Fruit fly (Drosophila melanogaster) whole organism, embryonic: ENCODE measurements around the gene PolE2.
A peak's percentile ranks its signal among the peaks of the same experiment; 100 is the strongest.

Experiments used
- Antp ChIP-seq: fragments of 200-800 bp; sonication (Bioruptor generic); optimal IDR thresholded peaks from 3 replicates; lab custom pipeline; 2016; ENCODE audit warnings: missing biosample characterization, missing genetic modification characterization
- Atf-2 ChIP-seq: fragments of 200-800 bp; sonication (Bioruptor generic); optimal IDR thresholded peaks from 2 replicates; lab custom pipeline; 2016; ENCODE audit warnings: missing biosample characterization, missing genetic modification characterization
- Bteb2 ChIP-seq: fragments of 200-800 bp; sonication (Bioruptor generic); optimal IDR thresholded peaks from 2 replicates; lab custom pipeline; 2016; ENCODE audit warnings: missing biosample characterization, missing genetic modification characterization
- CG10267 ChIP-seq: fragments of 200-800 bp; sonication (Bioruptor generic); optimal IDR thresholded peaks from 2 replicates; lab custom pipeline; 2018; ENCODE audit warnings: missing biosample characterization, mild to moderate bottlenecking, missing genetic modification characterization, moderate library complexity
- CG10959 ChIP-seq: fragments of 200-800 bp; sonication (Bioruptor generic); IDR thresholded peaks from 2 replicates; pipeline ENCODE4 v1.3.6; 2022; ENCODE audit warnings: missing biosample characterization, missing genetic modification characterization
- CG11398 ChIP-seq: fragments of 200-800 bp; sonication (Bioruptor generic); optimal IDR thresholded peaks from 2 replicates; lab custom pipeline; 2016; ENCODE audit warnings: missing biosample characterization, missing genetic modification characterization
- CG11723 ChIP-seq: fragments of 200-800 bp; sonication (Bioruptor generic); optimal IDR thresholded peaks from 2 replicates; lab custom pipeline; 2017; ENCODE audit warnings: missing biosample characterization, mild to moderate bottlenecking, missing genetic modification characterization
- CG12155 ChIP-seq: fragments of 200-800 bp; sonication (Bioruptor generic); optimal IDR thresholded peaks from 3 replicates; lab custom pipeline; 2016; ENCODE audit warnings: missing biosample characterization, missing genetic modification characterization
- CG12219 ChIP-seq: fragments of 200-800 bp; sonication (Bioruptor generic); optimal IDR thresholded peaks from 3 replicates; lab custom pipeline; 2018; ENCODE audit warnings: missing biosample characterization, mild to moderate bottlenecking, missing genetic modification characterization
- CG15479 ChIP-seq: fragments of 200-800 bp; sonication (Bioruptor generic); optimal IDR thresholded peaks from 3 replicates; lab custom pipeline; 2019; ENCODE audit warnings: missing biosample characterization, mild to moderate bottlenecking, missing genetic modification characterization, moderate library complexity
- CG1603 ChIP-seq: fragments of 200-800 bp; sonication (Bioruptor generic); optimal IDR thresholded peaks from 2 replicates; lab custom pipeline; 2019; ENCODE audit warnings: missing biosample characterization, mild to moderate bottlenecking, missing genetic modification characterization, moderate library complexity
- CG17361 ChIP-seq: fragments of 200-800 bp; sonication (Bioruptor generic); IDR thresholded peaks from 3 replicates; pipeline ENCODE4 v1.3.6; 2022; ENCODE audit warnings: missing biosample characterization, missing genetic modification characterization
- CG18599 ChIP-seq: fragments of 200-800 bp; sonication (Bioruptor generic); optimal IDR thresholded peaks from 3 replicates; lab custom pipeline; 2017; ENCODE audit warnings: missing biosample characterization, missing genetic modification characterization, mild to moderate bottlenecking, moderate library complexity, missing genetic modification reagents
- CG2889 ChIP-seq: fragments of 200-800 bp; sonication (Bioruptor generic); IDR thresholded peaks from 3 replicates; pipeline ENCODE4 v1.3.6; 2022; ENCODE audit warnings: missing biosample characterization, missing genetic modification characterization
- CG30020 ChIP-seq: fragments of 200-800 bp; optimal IDR thresholded peaks from 2 replicates; lab custom pipeline; 2019; ENCODE audit warnings: missing biosample characterization, mild to moderate bottlenecking, missing genetic modification characterization, moderate library complexity
- CG3281 ChIP-seq: fragments of 200-800 bp; sonication (Bioruptor generic); optimal IDR thresholded peaks from 3 replicates; lab custom pipeline; 2017; ENCODE audit warnings: missing biosample characterization, mild to moderate bottlenecking, missing genetic modification characterization
- CG4424 ChIP-seq: fragments of 200-800 bp; sonication (Bioruptor generic); optimal IDR thresholded peaks from 3 replicates; lab custom pipeline; 2016; ENCODE audit warnings: missing biosample characterization, missing genetic modification characterization
- CG4854 ChIP-seq: fragments of 200-800 bp; sonication (Bioruptor generic); optimal IDR thresholded peaks from 2 replicates; lab custom pipeline; 2016; ENCODE audit warnings: missing biosample characterization, missing genetic modification characterization, inconsistent platforms
- CG7372 ChIP-seq: fragments of 200-800 bp; sonication (Bioruptor generic); IDR thresholded peaks from 2 replicates; pipeline ENCODE4 v1.3.6; 2022; ENCODE audit warnings: missing biosample characterization, missing genetic modification characterization
- CG8290 ChIP-seq, 3 experiments: fragments of 200-800 bp; sonication (Bioruptor generic); optimal IDR thresholded peaks; 2 replicates each; lab custom pipeline; 2016 to 2019; ENCODE audit warnings: missing biosample characterization in 3 of 3, missing genetic modification characterization in 3 of 3, mild to moderate bottlenecking in 2 of 3, moderate library complexity in 1 of 3
- CG8478 ChIP-seq: fragments of >200 bp; optimal IDR thresholded peaks from 2 replicates; lab custom pipeline; 2018
- D19B ChIP-seq: fragments of 200-800 bp; sonication (Bioruptor generic); optimal IDR thresholded peaks from 2 replicates; lab custom pipeline; 2017; ENCODE audit warnings: missing biosample characterization, mild to moderate bottlenecking, missing genetic modification characterization
- Dad ChIP-seq: fragments of 200-800 bp; sonication (Bioruptor generic); optimal IDR thresholded peaks from 3 replicates; lab custom pipeline; 2016; ENCODE audit warnings: missing biosample characterization, missing genetic modification characterization
- Dfd ChIP-seq, 2 experiments: fragments of >200 bp; optimal IDR thresholded peaks; 2 replicates each; lab custom pipeline; 2017; ENCODE audit warnings: missing biosample characterization in 2 of 2, missing genetic modification characterization in 2 of 2
- Dip2 ChIP-seq: fragments of 200-800 bp; sonication (Bioruptor generic); IDR thresholded peaks from 2 replicates; pipeline ENCODE4 v1.3.6; 2022; ENCODE audit warnings: missing biosample characterization, missing genetic modification characterization
- Fer2 ChIP-seq: fragments of 200-800 bp; sonication (Bioruptor generic); optimal IDR thresholded peaks from 2 replicates; lab custom pipeline; 2018; ENCODE audit warnings: missing biosample characterization, mild to moderate bottlenecking, missing genetic modification characterization, moderate library complexity
- Fer3 ChIP-seq: fragments of 200-800 bp; sonication (Bioruptor generic); optimal IDR thresholded peaks from 2 replicates; lab custom pipeline; 2018; ENCODE audit warnings: missing biosample characterization, mild to moderate bottlenecking, missing genetic modification characterization, moderate library complexity
- Hr39 ChIP-seq: fragments of >200 bp; optimal IDR thresholded peaks from 2 replicates; lab custom pipeline; 2017
- Jarid2 ChIP-seq: fragments of 200-800 bp; sonication (Bioruptor generic); optimal IDR thresholded peaks from 3 replicates; lab custom pipeline; 2017; ENCODE audit warnings: mild to moderate bottlenecking, missing biosample characterization, missing genetic modification reagents, missing genetic modification characterization
- MBD-R2 ChIP-seq: fragments of 200-800 bp; sonication (Bioruptor generic); IDR thresholded peaks from 2 replicates; pipeline ENCODE4 v1.3.6; 2022; ENCODE audit warnings: missing biosample characterization, missing genetic modification characterization
- Mad ChIP-seq: fragments of 200-800 bp; sonication (Bioruptor generic); optimal IDR thresholded peaks from 2 replicates; lab custom pipeline; 2016; ENCODE audit warnings: missing biosample characterization, missing genetic modification characterization
- Nf-YB ChIP-seq: fragments of 200-800 bp; sonication (Bioruptor generic); optimal IDR thresholded peaks from 3 replicates; lab custom pipeline; 2019; ENCODE audit warnings: missing biosample characterization, mild to moderate bottlenecking, missing genetic modification characterization, moderate library complexity
- Rx ChIP-seq: fragments of 200-800 bp; sonication (Bioruptor generic); IDR thresholded peaks from 2 replicates; pipeline ENCODE4 v1.3.6; 2022; ENCODE audit warnings: missing biosample characterization, missing genetic modification characterization
- Sin3A ChIP-seq: fragments of >200 bp; optimal IDR thresholded peaks from 2 replicates; lab custom pipeline; 2018
- Xrp1 ChIP-seq: fragments of 200-800 bp; sonication (Bioruptor generic); IDR thresholded peaks from 2 replicates; pipeline ENCODE4 v1.3.6; 2022; ENCODE audit warnings: missing biosample characterization, missing genetic modification characterization
- YL-1 ChIP-seq: fragments of 200-800 bp; sonication (Bioruptor generic); optimal IDR thresholded peaks from 3 replicates; lab custom pipeline; 2017; ENCODE audit warnings: missing biosample characterization, mild to moderate bottlenecking, missing genetic modification characterization
- amos ChIP-seq: fragments of 200-800 bp; sonication (Bioruptor generic); IDR thresholded peaks from 2 replicates; pipeline ENCODE4 v1.3.6; 2022; ENCODE audit warnings: missing biosample characterization, missing genetic modification characterization; ENCODE audit not compliant: partially characterized antibody
- bowl ChIP-seq: fragments of 200-800 bp; sonication (Bioruptor generic); IDR thresholded peaks from 2 replicates; pipeline ENCODE4 v1.3.6; 2022; ENCODE audit warnings: missing biosample characterization, missing genetic modification characterization
- crc ChIP-seq: fragments of 200-800 bp; sonication (Bioruptor generic); optimal IDR thresholded peaks from 2 replicates; lab custom pipeline; 2016; ENCODE audit warnings: missing biosample characterization, missing genetic modification characterization
- fru ChIP-seq: fragments of >200 bp; optimal IDR thresholded peaks from 2 replicates; lab custom pipeline; 2017
- grau ChIP-seq: fragments of 200-800 bp; optimal IDR thresholded peaks from 3 replicates; lab custom pipeline; 2019; ENCODE audit warnings: missing biosample characterization, mild to moderate bottlenecking, missing genetic modification characterization, moderate library complexity
- gt ChIP-seq: fragments of 200-800 bp; sonication (Bioruptor generic); IDR thresholded peaks from 2 replicates; pipeline ENCODE4 v1.3.6; 2022; ENCODE audit warnings: missing biosample characterization, missing genetic modification characterization
- h ChIP-seq: fragments of >200 bp; optimal IDR thresholded peaks from 2 replicates; lab custom pipeline; 2017
- hkb ChIP-seq, 2 experiments: fragments of 200-800 bp in 1 of 2; fragments of >200 bp in 1 of 2; sonication (Bioruptor generic) in 1 of 2; IDR thresholded peaks in 1 of 2; optimal IDR thresholded peaks in 1 of 2; 2 replicates each; pipeline versions ENCODE4 v1.3.6 to Lab custom; 2017 to 2022; ENCODE audit warnings: missing biosample characterization in 1 of 2, missing genetic modification characterization in 1 of 2
- ken ChIP-seq: fragments of 200-800 bp; sonication (Bioruptor generic); IDR thresholded peaks from 3 replicates; pipeline ENCODE4 v1.3.6; 2022; ENCODE audit warnings: missing biosample characterization, missing genetic modification characterization
- lmd ChIP-seq: fragments of 200-800 bp; sonication (Bioruptor generic); IDR thresholded peaks from 2 replicates; pipeline ENCODE4 v1.3.6; 2022; ENCODE audit warnings: missing biosample characterization, missing genetic modification characterization
- run ChIP-seq: fragments of 200-800 bp; sonication (Bioruptor generic); optimal IDR thresholded peaks from 3 replicates; lab custom pipeline; 2018; ENCODE audit warnings: missing biosample characterization, mild to moderate bottlenecking, missing genetic modification characterization
- trh ChIP-seq: fragments of 200-800 bp; sonication (Bioruptor generic); optimal IDR thresholded peaks from 2 replicates; lab custom pipeline; 2016; ENCODE audit warnings: missing biosample characterization, missing genetic modification characterization
- ttk ChIP-seq: fragments of 200-800 bp; sonication (Bioruptor generic); IDR thresholded peaks from 2 replicates; pipeline ENCODE4 v2.1.2; 2022; ENCODE audit warnings: missing biosample characterization, missing genetic modification characterization
- unpg ChIP-seq: fragments of 200-800 bp; sonication (Bioruptor generic); optimal IDR thresholded peaks from 3 replicates; lab custom pipeline; 2018; ENCODE audit warnings: missing biosample characterization, mild to moderate bottlenecking, missing genetic modification characterization, moderate library complexity
- wek ChIP-seq: fragments of 200-800 bp; sonication (Bioruptor generic); optimal IDR thresholded peaks from 3 replicates; lab custom pipeline; 2018; ENCODE audit warnings: missing biosample characterization, mild to moderate bottlenecking, missing genetic modification characterization, moderate library complexity
- zf30C ChIP-seq: fragments of 200-800 bp; sonication (Bioruptor generic); optimal IDR thresholded peaks from 3 replicates; lab custom pipeline; 2018; ENCODE audit warnings: missing biosample characterization, mild to moderate bottlenecking, missing genetic modification characterization

The PolE2 gene

DNA sequence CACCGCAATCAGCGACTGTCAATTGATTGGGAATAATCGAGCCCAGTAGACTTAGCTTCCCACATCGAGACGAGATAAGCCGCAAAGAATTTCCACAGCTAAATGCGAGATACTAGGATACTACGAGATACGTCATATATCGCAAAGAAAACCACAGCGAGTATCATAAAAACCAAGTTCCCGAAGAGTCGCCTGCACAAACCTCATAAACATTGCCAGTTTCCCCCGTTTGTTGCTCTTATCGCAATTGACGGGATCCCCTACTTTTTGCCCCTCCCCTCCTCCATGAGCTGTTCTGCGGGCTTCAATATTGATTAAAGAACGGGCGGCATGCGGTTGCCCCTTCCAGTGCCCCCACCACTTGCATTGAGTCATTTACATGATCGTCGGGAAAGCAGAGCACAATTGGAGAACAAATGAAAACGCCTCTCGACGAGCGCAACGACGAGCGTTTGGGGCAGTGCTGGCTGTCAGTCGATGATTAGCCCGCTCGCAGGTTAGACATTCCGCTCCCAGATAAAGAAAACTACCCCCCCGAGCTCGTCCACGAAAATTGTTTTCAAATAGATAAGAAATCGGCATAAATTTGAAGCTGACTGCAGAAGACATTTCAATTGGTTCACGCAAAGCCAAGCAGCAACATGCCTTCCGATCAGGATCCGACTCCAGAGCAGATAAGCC is 24.9 kb upstream of the PolE2 start, which contains the start of gene CG32407 (continued):
- TF ChIP-seq crc (GFP tag; lab: Kevin White, UChicago) (no peak), Hr39 (lab: Kevin White, UChicago) (no peak), CG8478 (lab: Kevin White, UChicago) (no peak), CG17361 (no peak), CG11723 (GFP tag; lab: Kevin White, UChicago) (peak; percentile 18), CG2889 (GFP tag; lab: Robert Waterston, UW) (no peak), CG10959 (no peak), CG12219 (GFP tag; lab: Kevin White, UChicago) (no peak), Atf-2 (GFP tag; lab: Kevin White, UChicago) (no peak), ttk (GFP tag; lab: Robert Waterston, UW) (no peak), CG1603 (peak; percentile 11), YL-1 (GFP tag; lab: Kevin White, UChicago) (no peak), CG4854 (GFP tag; lab: Kevin White, UChicago) (no peak), hkb (optimal IDR thresholded peaks at IDR 0.05; lab: Kevin White, UChicago) (no peak), hkb (GFP tag; IDR thresholded peaks at IDR 0.05; lab: Robert Waterston, UW) (peak; percentile 13; the same call in 1 of the 2 replicates), Mad (GFP tag; lab: Kevin White, UChicago) (no peak), CG10267 (tag; lab: Kevin White, UChicago) (no peak), bowl (no peak), Dfd (GFP tag; optimal IDR thresholded peaks at IDR 0.05; lab: Kevin White, UChicago) (no peak), lmd (no peak), ken (GFP tag; lab: Robert Waterston, UW) (no peak), Fer3 (tag; lab: Kevin White, UChicago) (no peak), unpg (GFP tag; lab: Kevin White, UChicago) (no peak), Jarid2 (GFP tag; lab: Kevin White, UChicago) (no peak), fru (no peak), zf30C (GFP tag; lab: Kevin White, UChicago) (no peak), wek (GFP tag; lab: Kevin White, UChicago) (peak; percentile 27), h (lab: Kevin White, UChicago) (no peak), CG30020 (tag; lab: Kevin White, UChicago) (no peak), Antp (GFP tag; lab: Kevin White, UChicago) (no peak), amos (GFP tag; lab: Robert Waterston, UW) (no peak), Xrp1 (GFP tag; lab: Robert Waterston, UW) (0 out of 2 replicates have a peak, but pooled peaks have one; percentile 20), trh (GFP tag; lab: Kevin White, UChicago) (no peak), D19B (GFP tag; lab: Kevin White, UChicago) (no peak), Dip2 (GFP tag; lab: Robert Waterston, UW) (no peak), CG18599 (GFP tag; lab: Kevin White, UChicago) (peak; percentile 3), Bteb2 (GFP tag; lab: Kevin White, UChicago) (no peak), grau (no peak), CG3281 (GFP tag; lab: Kevin White, UChicago) (no peak), run (peak; percentile 58), CG15479 (no peak), MBD-R2 (GFP tag; lab: Robert Waterston, UW) (no peak), CG12155 (GFP tag; lab: Kevin White, UChicago) (no peak), CG8290 (GFP tag; optimal IDR thresholded peaks at IDR 0.05; lab: Kevin White, UChicago) (no peak), CG8290 (tag; optimal IDR thresholded peaks at IDR 0.05; lab: Kevin White, UChicago) (peak in 1 of 2 experiments; percentile 3), CG11398 (GFP tag; lab: Kevin White, UChicago) (no peak), Fer2 (tag; lab: Kevin White, UChicago) (no peak), Rx (no peak), CG7372 (GFP tag; lab: Robert Waterston, UW) (no peak), gt (GFP tag; lab: Robert Waterston, UW) (no peak), Dad (no peak), Nf-YB (GFP tag; lab: Kevin White, UChicago) (no peak), Sin3A (lab: Kevin White, UChicago) (no peak), CG4424 (GFP tag; lab: Kevin White, UChicago) (no peak)
